Worm (Caenorhabditis elegans) whole organism, late embryonic: ENCODE results near the gene F32D8.13.

Source experiments
- K09A11.1 ChIP-seq: sonication (generic microtip); optimal IDR thresholded peaks from 2 replicates; lab custom pipeline; 2017; ENCODE audit warnings: antibody characterized with exemption, mild to moderate bottlenecking, missing genetic modification characterization, missing compliant biosample characterization; ENCODE audit not compliant: insufficient read depth
- T23F11.4 ChIP-seq: fragments of 200-800 bp; sonication (Bioruptor generic); optimal IDR thresholded peaks from 2 replicates; lab custom pipeline; 2018; ENCODE audit warnings: mild to moderate bottlenecking, missing genetic modification characterization, missing compliant biosample characterization
- ceh-14 ChIP-seq: sonication (generic microtip); optimal IDR thresholded peaks from 2 replicates; lab custom pipeline; 2016; ENCODE audit warnings: missing genotype, missing genetic modification characterization, missing compliant biosample characterization
- ceh-30 ChIP-seq: fragments of 150-350 bp; optimal IDR thresholded peaks from 2 replicates; lab custom pipeline; 2014; ENCODE audit warnings: missing biosample characterization, missing genetic modification characterization
- ceh-31 ChIP-seq: sonication (generic microtip); optimal IDR thresholded peaks from 2 replicates; lab custom pipeline; 2016; ENCODE audit warnings: missing genetic modification characterization, missing compliant biosample characterization
- ceh-34 ChIP-seq: sonication (generic microtip); optimal IDR thresholded peaks from 2 replicates; lab custom pipeline; 2016; ENCODE audit warnings: mild to moderate bottlenecking, missing genetic modification characterization, missing compliant biosample characterization
- ceh-45 ChIP-seq: fragments of 200-800 bp; sonication (Bioruptor generic); IDR thresholded peaks from 2 replicates; pipeline ENCODE4 v1.3.6; 2022; ENCODE audit warnings: missing genetic modification reagents, missing genetic modification characterization, missing compliant biosample characterization
- che-1 ChIP-seq: sonication (generic microtip); optimal IDR thresholded peaks from 2 replicates; lab custom pipeline; 2016; ENCODE audit warnings: mild to moderate bottlenecking, missing genetic modification characterization, missing compliant biosample characterization
- dmd-4 ChIP-seq: sonication (generic microtip); optimal IDR thresholded peaks from 2 replicates; lab custom pipeline; 2016; ENCODE audit warnings: borderline replicate concordance, missing genetic modification characterization, missing compliant biosample characterization
- dve-1 ChIP-seq: sonication (generic microtip); optimal IDR thresholded peaks from 2 replicates; lab custom pipeline; 2017; ENCODE audit warnings: antibody characterized with exemption, mild to moderate bottlenecking, missing genetic modification characterization, missing compliant biosample characterization
- elt-2 ChIP-seq: sonication (generic microtip); optimal IDR thresholded peaks from 2 replicates; lab custom pipeline; 2016; ENCODE audit warnings: missing genetic modification reagents, missing genetic modification characterization, missing compliant biosample characterization
- fkh-6 ChIP-seq: sonication (generic microtip); optimal IDR thresholded peaks from 2 replicates; lab custom pipeline; 2016; ENCODE audit warnings: missing genetic modification characterization, missing compliant biosample characterization
- nfya-1 ChIP-seq: sonication (generic microtip); optimal IDR thresholded peaks from 2 replicates; lab custom pipeline; 2017; ENCODE audit warnings: missing genetic modification characterization, mild to moderate bottlenecking, missing compliant biosample characterization, antibody characterized with exemption, moderate library complexity
- nhr-11 ChIP-seq: fragments of 150-350 bp; optimal IDR thresholded peaks from 2 replicates; lab custom pipeline; 2014; ENCODE audit warnings: missing biosample characterization, missing genetic modification characterization
- sox-2 ChIP-seq: fragments of 200-800 bp; sonication (Bioruptor generic); IDR thresholded peaks from 2 replicates; pipeline ENCODE4 v1.3.6; 2022; ENCODE audit warnings: missing genetic modification reagents, missing genetic modification characterization, missing compliant biosample characterization
- zip-5 ChIP-seq: sonication (generic microtip); optimal IDR thresholded peaks from 2 replicates; lab custom pipeline; 2016; ENCODE audit warnings: missing genetic modification characterization, missing compliant biosample characterization

Gene F32D8.13

ce11 chrV:10854197-10854596, 42.1 kb downstream of the F32D8.13 start:
- TF ChIP-seq ceh-31 (tag; lab: Kevin White, UChicago) (no peak), zip-5 (tag; lab: Kevin White, UChicago) (no peak), sox-2 (no peak), dmd-4 (tag; lab: Kevin White, UChicago) (no peak), nfya-1 (no peak), dve-1 (no peak)
- TF ChIP-seq, all 69 proteins: peak for 0

- TF ChIP-seq ceh-45 (GFP tag; lab: Robert Waterston, UW) (no peak), ceh-34 (tag; lab: Kevin White, UChicago) (no peak), ceh-30 (no peak), fkh-6 (no peak), T23F11.4 (GFP tag; lab: Kevin White, UChicago) (no peak), ceh-14 (tag; lab: Kevin White, UChicago) (no peak), che-1 (tag; lab: Kevin White, UChicago) (no peak), nhr-11 (tag; lab: Kevin White, UChicago) (no peak), K09A11.1 (tag; lab: Kevin White, UChicago) (no peak), elt-2 (tag; lab: Kevin White, UChicago) (no peak)
Observed at ce11 chrV:10846893-10847292, 49.5 kb downstream of the F32D8.13 start, which contains the start of gene C29A12.6. Gene C29A12.6, plus strand, starts transcription at chrV:10847193.
